Worm (Caenorhabditis elegans): Measurements from ENCODE around the gene C09B7.2.

ce11 chrX:2673272-2673671 lies 5.3 kb downstream of the C09B7.2 start, which contains the start of gene ser-7:
- TF ChIP-seq sea-1 (GFP tag; conservative IDR thresholded peaks at IDR 0.05) (no peak), tra-4 (tag; optimal IDR thresholded peaks at IDR 0.05) (no peak), ceh-13 (GFP tag; optimal IDR thresholded peaks at IDR 0.05) (no peak), aly-1 (tag; optimal IDR thresholded peaks at IDR 0.05) (no peak), hmbx-1 (tag; optimal IDR thresholded peaks at IDR 0.05) (no peak), tbx-37 (GFP tag; conservative IDR thresholded peaks at IDR 0.05) (no peak), pes-1 (GFP tag; IDR thresholded peaks at IDR 0.05) (no peak), B0310.2 (tag; optimal IDR thresholded peaks at IDR 0.05) (no peak), ama-1 (optimal IDR thresholded peaks at IDR 0.05) (no peak), hmg-4 (GFP tag; optimal IDR thresholded peaks at IDR 0.05) (no peak)

Measured in whole organism, early embryonic.